Fruit fly (Drosophila melanogaster) whole organism, embryonic: ENCODE measurements around the gene CG31388.

Experiments used
- CG11695 ChIP-seq: fragments of 200-800 bp; sonication (Bioruptor generic); IDR thresholded peaks from 3 replicates; pipeline ENCODE4 v1.3.6; 2022; ENCODE audit warnings: missing biosample characterization, missing genetic modification characterization
- CG13287 ChIP-seq: fragments of 200-800 bp; sonication (Bioruptor generic); IDR thresholded peaks from 2 replicates; pipeline ENCODE4 v1.3.6; 2022; ENCODE audit warnings: missing biosample characterization, missing genetic modification characterization; ENCODE audit not compliant: partially characterized antibody
- CG14667 ChIP-seq: fragments of 200-800 bp; sonication (Bioruptor generic); IDR thresholded peaks from 2 replicates; pipeline ENCODE4 v1.3.6; 2022; ENCODE audit warnings: missing biosample characterization, missing genetic modification characterization
- CG14860 ChIP-seq: fragments of 200-800 bp; sonication (Bioruptor generic); IDR thresholded peaks from 3 replicates; pipeline ENCODE4 v1.3.6; 2022; ENCODE audit warnings: missing biosample characterization, missing genetic modification characterization; ENCODE audit not compliant: partially characterized antibody
- CG16815 ChIP-seq: fragments of 200-800 bp; sonication (Bioruptor generic); optimal IDR thresholded peaks from 3 replicates; lab custom pipeline; 2017; ENCODE audit warnings: missing biosample characterization, mild to moderate bottlenecking, missing genetic modification characterization
- CG17359 ChIP-seq: fragments of 200-800 bp; sonication (Bioruptor generic); optimal IDR thresholded peaks from 3 replicates; lab custom pipeline; 2018; ENCODE audit warnings: missing biosample characterization, mild to moderate bottlenecking, missing genetic modification characterization, moderate library complexity
- CG18262 ChIP-seq: fragments of 200-800 bp; optimal IDR thresholded peaks from 3 replicates; lab custom pipeline; 2019; ENCODE audit warnings: missing biosample characterization, mild to moderate bottlenecking, missing genetic modification characterization, moderate library complexity
- CG18476 ChIP-seq: fragments of 200-800 bp; sonication (Bioruptor generic); optimal IDR thresholded peaks from 2 replicates; lab custom pipeline; 2016; ENCODE audit warnings: missing biosample characterization, mild to moderate bottlenecking, missing genetic modification characterization
- CG2202 ChIP-seq: fragments of 200-800 bp; sonication (Bioruptor generic); optimal IDR thresholded peaks from 2 replicates; lab custom pipeline; 2018; ENCODE audit warnings: missing biosample characterization, mild to moderate bottlenecking, missing genetic modification characterization
- CG4424 ChIP-seq: fragments of 200-800 bp; sonication (Bioruptor generic); optimal IDR thresholded peaks from 3 replicates; lab custom pipeline; 2016; ENCODE audit warnings: missing biosample characterization, missing genetic modification characterization
- CG5245 ChIP-seq: fragments of 200-800 bp; sonication (Bioruptor generic); optimal IDR thresholded peaks from 3 replicates; lab custom pipeline; 2016; ENCODE audit warnings: missing biosample characterization, missing genetic modification characterization
- CG5953 ChIP-seq: fragments of 200-800 bp; sonication (Bioruptor generic); IDR thresholded peaks from 2 replicates; pipeline ENCODE4 v1.3.6; 2022; ENCODE audit warnings: missing biosample characterization, missing genetic modification characterization
- CG6689 ChIP-seq: fragments of 200-800 bp; sonication (Bioruptor generic); IDR thresholded peaks from 2 replicates; pipeline ENCODE4 v1.3.6; 2022; ENCODE audit warnings: missing biosample characterization, missing genetic modification characterization
- CG7745 ChIP-seq: fragments of 200-800 bp; sonication (Bioruptor generic); optimal IDR thresholded peaks from 2 replicates; lab custom pipeline; 2018; ENCODE audit warnings: missing biosample characterization, mild to moderate bottlenecking, missing genetic modification characterization, moderate library complexity
- CG7786 ChIP-seq: fragments of 200-800 bp; sonication (Bioruptor generic); optimal IDR thresholded peaks from 2 replicates; lab custom pipeline; 2016; ENCODE audit warnings: missing biosample characterization, missing genetic modification characterization
- CHES-1-like ChIP-seq: fragments of 200-800 bp; sonication (Bioruptor generic); optimal IDR thresholded peaks from 2 replicates; lab custom pipeline; 2016; ENCODE audit warnings: missing biosample characterization, missing genetic modification characterization
- Dip2 ChIP-seq: fragments of 200-800 bp; sonication (Bioruptor generic); IDR thresholded peaks from 2 replicates; pipeline ENCODE4 v1.3.6; 2022; ENCODE audit warnings: missing biosample characterization, missing genetic modification characterization
- E2f1 ChIP-seq: fragments of 200-800 bp; sonication (Bioruptor generic); IDR thresholded peaks from 2 replicates; pipeline ENCODE4 v1.3.6; 2022; ENCODE audit warnings: missing biosample characterization, missing genetic modification characterization
- H15 ChIP-seq: fragments of 200-800 bp; sonication (Bioruptor generic); IDR thresholded peaks from 3 replicates; pipeline ENCODE4 v1.3.6; 2022; ENCODE audit warnings: missing biosample characterization, missing genetic modification characterization
- HLH4C ChIP-seq: fragments of 200-800 bp; sonication (Bioruptor generic); IDR thresholded peaks from 3 replicates; pipeline ENCODE4 v1.3.6; 2022; ENCODE audit warnings: missing biosample characterization, missing genetic modification characterization; ENCODE audit not compliant: partially characterized antibody
- Hmr ChIP-seq: fragments of 200-800 bp; sonication (Bioruptor generic); optimal IDR thresholded peaks from 3 replicates; lab custom pipeline; 2017; ENCODE audit warnings: mild to moderate bottlenecking, missing biosample characterization, missing genetic modification reagents, missing genetic modification characterization
- Lim3 ChIP-seq: fragments of 200-800 bp; sonication (Bioruptor generic); IDR thresholded peaks from 2 replicates; pipeline ENCODE4 v1.3.6; 2022; ENCODE audit warnings: missing biosample characterization, missing genetic modification characterization
- Mad ChIP-seq: fragments of 200-800 bp; sonication (Bioruptor generic); optimal IDR thresholded peaks from 2 replicates; lab custom pipeline; 2016; ENCODE audit warnings: missing biosample characterization, missing genetic modification characterization
- Oli ChIP-seq: fragments of 200-800 bp; sonication (Bioruptor generic); optimal IDR thresholded peaks from 2 replicates; lab custom pipeline; 2018; ENCODE audit warnings: missing biosample characterization, mild to moderate bottlenecking, missing genetic modification characterization, moderate library complexity
- PHDP ChIP-seq: fragments of 200-800 bp; sonication (Bioruptor generic); optimal IDR thresholded peaks from 3 replicates; lab custom pipeline; 2018; ENCODE audit warnings: missing biosample characterization, mild to moderate bottlenecking, missing genetic modification characterization, moderate library complexity
- Sry-δ ChIP-seq: fragments of 200-800 bp; sonication (Bioruptor generic); optimal IDR thresholded peaks from 2 replicates; lab custom pipeline; 2016; ENCODE audit warnings: missing biosample characterization, missing genetic modification characterization
- ap ChIP-seq: fragments of 200-800 bp; sonication (Bioruptor generic); IDR thresholded peaks from 2 replicates; pipeline ENCODE4 v1.3.6; 2022; ENCODE audit warnings: missing biosample characterization, missing genetic modification characterization
- ara ChIP-seq: fragments of 200-800 bp; sonication (Bioruptor generic); IDR thresholded peaks from 2 replicates; pipeline ENCODE4 v1.3.6; 2022; ENCODE audit warnings: missing biosample characterization, missing genetic modification characterization
- bab2 ChIP-seq: fragments of 200-800 bp; sonication (Bioruptor generic); optimal IDR thresholded peaks from 2 replicates; lab custom pipeline; 2016; ENCODE audit warnings: missing biosample characterization, missing genetic modification characterization
- cato ChIP-seq: fragments of 200-800 bp; sonication (Bioruptor generic); optimal IDR thresholded peaks from 2 replicates; lab custom pipeline; 2016; ENCODE audit warnings: missing biosample characterization, missing genetic modification characterization, borderline replicate concordance
- chm ChIP-seq: fragments of 200-800 bp; sonication (Bioruptor generic); IDR thresholded peaks from 2 replicates; pipeline ENCODE4 v1.3.6; 2022; ENCODE audit warnings: missing biosample characterization, missing genetic modification characterization
- chn ChIP-seq: fragments of 200-800 bp; sonication (Bioruptor generic); optimal IDR thresholded peaks from 2 replicates; lab custom pipeline; 2016; ENCODE audit warnings: missing biosample characterization, missing genetic modification characterization
- dysf ChIP-seq: fragments of 200-800 bp; sonication (Bioruptor generic); IDR thresholded peaks from 3 replicates; pipeline ENCODE4 v1.3.6; 2022; ENCODE audit warnings: missing biosample characterization, missing genetic modification characterization
- ems ChIP-seq: fragments of 200-800 bp; sonication (Bioruptor generic); optimal IDR thresholded peaks from 3 replicates; lab custom pipeline; 2016; ENCODE audit warnings: missing biosample characterization, missing genetic modification characterization
- exex ChIP-seq: fragments of 200-800 bp; sonication (Bioruptor generic); optimal IDR thresholded peaks from 4 replicates; lab custom pipeline; 2018; ENCODE audit warnings: missing biosample characterization, mild to moderate bottlenecking, missing genetic modification characterization, moderate library complexity
- fu2 ChIP-seq: fragments of 200-800 bp; sonication (Bioruptor generic); optimal IDR thresholded peaks from 2 replicates; lab custom pipeline; 2016; ENCODE audit warnings: missing biosample characterization, missing genetic modification characterization
- ham ChIP-seq: fragments of 200-800 bp; sonication (Bioruptor generic); IDR thresholded peaks from 2 replicates; pipeline ENCODE4 v1.3.6; 2022; ENCODE audit warnings: missing biosample characterization, missing genetic modification characterization
- kah ChIP-seq: fragments of 200-800 bp; sonication (Bioruptor generic); optimal IDR thresholded peaks from 2 replicates; lab custom pipeline; 2018; ENCODE audit warnings: missing biosample characterization, mild to moderate bottlenecking, missing genetic modification characterization
- lab ChIP-seq: fragments of 200-800 bp; sonication (Bioruptor generic); optimal IDR thresholded peaks from 3 replicates; lab custom pipeline; 2017; ENCODE audit warnings: missing biosample characterization, missing genetic modification characterization, mild to moderate bottlenecking, moderate library complexity, missing genetic modification reagents
- lola ChIP-seq, 3 experiments: fragments of >200 bp in 2 of 3; fragments of 200-800 bp in 1 of 3; sonication (Bioruptor generic) in 1 of 3; optimal IDR thresholded peaks; 2 replicates each; lab custom pipeline; 2017 to 2019; ENCODE audit warnings: missing biosample characterization in 3 of 3, missing genetic modification characterization in 3 of 3, mild to moderate bottlenecking in 1 of 3, moderate library complexity in 1 of 3
- pb ChIP-seq: fragments of 200-800 bp; sonication (Bioruptor generic); optimal IDR thresholded peaks from 3 replicates; lab custom pipeline; 2016; ENCODE audit warnings: missing biosample characterization, missing genetic modification characterization
- peb ChIP-seq: fragments of 200-800 bp; sonication (Bioruptor generic); IDR thresholded peaks from 2 replicates; pipeline ENCODE4 v1.3.6; 2022; ENCODE audit warnings: missing biosample characterization, missing genetic modification characterization
- pho ChIP-seq: fragments of 200-800 bp; sonication (Bioruptor generic); optimal IDR thresholded peaks from 2 replicates; lab custom pipeline; 2016; ENCODE audit warnings: missing biosample characterization, missing genetic modification characterization
- row ChIP-seq: fragments of 200-800 bp; sonication (Bioruptor generic); IDR thresholded peaks from 3 replicates; pipeline ENCODE4 v1.3.6; 2022; ENCODE audit warnings: missing biosample characterization, missing genetic modification characterization
- sr ChIP-seq: fragments of 200-800 bp; sonication (Bioruptor generic); IDR thresholded peaks from 3 replicates; pipeline ENCODE4 v1.3.6; 2022; ENCODE audit warnings: missing biosample characterization, missing genetic modification characterization
- tin ChIP-seq: fragments of 200-800 bp; sonication (Bioruptor generic); optimal IDR thresholded peaks from 3 replicates; lab custom pipeline; 2016; ENCODE audit warnings: missing biosample characterization, missing genetic modification characterization
- tna ChIP-seq: fragments of 200-800 bp; sonication (Bioruptor generic); IDR thresholded peaks from 2 replicates; pipeline ENCODE4 v1.3.6; 2022; ENCODE audit warnings: missing biosample characterization, missing genetic modification characterization; ENCODE audit not compliant: partially characterized antibody
- vfl ChIP-seq: fragments of 200-800 bp; sonication (Bioruptor generic); optimal IDR thresholded peaks from 2 replicates; lab custom pipeline; 2016; ENCODE audit warnings: missing biosample characterization, missing genetic modification characterization
- wek ChIP-seq: fragments of 200-800 bp; sonication (Bioruptor generic); optimal IDR thresholded peaks from 3 replicates; lab custom pipeline; 2018; ENCODE audit warnings: missing biosample characterization, mild to moderate bottlenecking, missing genetic modification characterization, moderate library complexity

The CG31388 gene

dm6 chr3R:11196648-11197388 lies 40.8 kb upstream of the CG31388 start (continued):
- peak; percentile 97 for TF ChIP-seq tin (GFP tag; lab: Kevin White, UChicago)
- peak; percentile 97 for TF ChIP-seq H15 (GFP tag; lab: Robert Waterston, UW)
- peak; percentile 20; the same call in 1 of the 2 replicates for TF ChIP-seq CG13287
- TF ChIP-seq CG7786, result peak; percentile 86
- no peak for TF ChIP-seq pb (GFP tag; lab: Kevin White, UChicago)
- TF ChIP-seq CG5953, result peak; percentile 96
- TF ChIP-seq PHDP (tag; lab: Kevin White, UChicago), result peak; percentile 99
- TF ChIP-seq E2f1 (GFP tag; lab: Robert Waterston, UW), result peak; percentile 98
- peak; percentile 17 for TF ChIP-seq Sry-δ (GFP tag; lab: Kevin White, UChicago)
- peak; percentile 97 for TF ChIP-seq CG16815 (GFP tag; lab: Kevin White, UChicago)
- peak; percentile 98 for TF ChIP-seq bab2 (GFP tag; lab: Kevin White, UChicago)
- TF ChIP-seq cato (GFP tag; lab: Kevin White, UChicago), result peak; percentile 87
- TF ChIP-seq CHES-1-like (GFP tag; lab: Kevin White, UChicago), result peak; percentile 85
- TF ChIP-seq Lim3 (GFP tag; lab: Robert Waterston, UW), result peak; percentile 96
- TF ChIP-seq lab (GFP tag; lab: Kevin White, UChicago), result peak; percentile 99
- TF ChIP-seq ems, result peak; percentile 90
- peak; percentile 57 for TF ChIP-seq wek (GFP tag; lab: Kevin White, UChicago)
- TF ChIP-seq CG14667, result peak; percentile 96
- peak; percentile 96 for TF ChIP-seq pho (GFP tag; lab: Kevin White, UChicago)
- peak in 1 of 3 experiments; percentile 97 for TF ChIP-seq lola (GFP tag; optimal IDR thresholded peaks at IDR 0.05; lab: Kevin White, UChicago)
- TF ChIP-seq CG5245 (GFP tag; lab: Kevin White, UChicago), result peak; percentile 91
- TF ChIP-seq Oli (tag; lab: Kevin White, UChicago), result peak; percentile 99
- TF ChIP-seq vfl (GFP tag; lab: Kevin White, UChicago), result peak; percentile 76
- TF ChIP-seq CG2202 (tag; lab: Kevin White, UChicago), result peak; percentile 92
- TF ChIP-seq CG6689 (GFP tag; lab: Robert Waterston, UW), result peak; percentile 99
- TF ChIP-seq chm (GFP tag; lab: Robert Waterston, UW), result peak; percentile 86
- TF ChIP-seq CG7745 (tag; lab: Kevin White, UChicago), result no peak
- no peak for TF ChIP-seq tna (GFP tag; lab: Robert Waterston, UW)
- peak; percentile 97 for TF ChIP-seq kah (GFP tag; lab: Kevin White, UChicago)
- TF ChIP-seq Hmr (GFP tag; lab: Kevin White, UChicago), result peak; percentile 99
- peak; percentile 86 for TF ChIP-seq Mad
- TF ChIP-seq sr (GFP tag; lab: Robert Waterston, UW), result peak; percentile 94
- TF ChIP-seq dysf (GFP tag; lab: Robert Waterston, UW), result peak; percentile 99
- TF ChIP-seq Dip2, result peak; percentile 80
- TF ChIP-seq fu2 (GFP tag; lab: Kevin White, UChicago), result peak; percentile 90
- peak; percentile 81 for TF ChIP-seq chn (GFP tag; lab: Kevin White, UChicago)
- TF ChIP-seq HLH4C, result no peak
- peak; percentile 96 for TF ChIP-seq CG18476 (GFP tag; lab: Kevin White, UChicago)
- TF ChIP-seq peb (GFP tag; lab: Robert Waterston, UW), result peak; percentile 97
- peak; percentile 96 for TF ChIP-seq CG18262
- TF ChIP-seq row (GFP tag; lab: Robert Waterston, UW), result peak; percentile 99
- TF ChIP-seq ham (GFP tag; lab: Robert Waterston, UW), result peak; percentile 91
- peak; percentile 99 for TF ChIP-seq CG11695 (GFP tag; lab: Robert Waterston, UW)
- peak; percentile 99 for TF ChIP-seq CG17359 (tag; lab: Kevin White, UChicago)
- peak; percentile 98 for TF ChIP-seq CG4424 (GFP tag; lab: Kevin White, UChicago)
- TF ChIP-seq ara, result peak; percentile 96
- TF ChIP-seq exex, result peak; percentile 94
- TF ChIP-seq CG14860 (GFP tag; lab: Robert Waterston, UW), result no peak
- TF ChIP-seq ap (GFP tag; lab: Robert Waterston, UW), result peak; percentile 97
